Fruit fly (Drosophila melanogaster) whole organism, prepupa: ENCODE measurements around the gene Chd64.

Source experiments
- CG10631 ChIP-seq: fragments of 200-800 bp; sonication (Bioruptor generic); optimal IDR thresholded peaks from 2 replicates; lab custom pipeline; 2016; ENCODE audit warnings: missing biosample characterization, missing genetic modification characterization
- CG10669 ChIP-seq: fragments of 200-800 bp; sonication (Bioruptor generic); optimal IDR thresholded peaks from 3 replicates; lab custom pipeline; 2018; ENCODE audit warnings: missing biosample characterization, mild to moderate bottlenecking, missing genetic modification characterization, moderate library complexity
- CG11294 ChIP-seq: fragments of 200-800 bp; sonication (Bioruptor generic); IDR thresholded peaks from 2 replicates; pipeline ENCODE4 v1.3.6; 2022; ENCODE audit warnings: missing biosample characterization, missing genetic modification characterization
- CG11762 ChIP-seq: fragments of 200-800 bp; sonication (Bioruptor generic); optimal IDR thresholded peaks from 3 replicates; lab custom pipeline; 2016; ENCODE audit warnings: missing biosample characterization, missing genetic modification characterization; ENCODE audit not compliant: insufficient read depth
- CG11902 ChIP-seq: fragments of 200-800 bp; sonication (Bioruptor generic); optimal IDR thresholded peaks from 3 replicates; lab custom pipeline; 2016; ENCODE audit warnings: missing biosample characterization, missing genetic modification characterization
- CG15336 ChIP-seq: fragments of 200-800 bp; sonication (Bioruptor generic); IDR thresholded peaks from 2 replicates; pipeline ENCODE4 v1.3.6; 2022; ENCODE audit warnings: missing biosample characterization, missing genetic modification characterization
- CG3032 ChIP-seq: fragments of 200-800 bp; optimal IDR thresholded peaks from 2 replicates; lab custom pipeline; 2019; ENCODE audit warnings: missing biosample characterization, mild to moderate bottlenecking, missing genetic modification characterization, moderate library complexity
- CG34406 ChIP-seq: fragments of 200-800 bp; sonication (Bioruptor generic); optimal IDR thresholded peaks from 3 replicates; lab custom pipeline; 2016; ENCODE audit warnings: missing biosample characterization, missing genetic modification characterization
- CG4318 ChIP-seq: fragments of 200-800 bp; sonication (Bioruptor generic); optimal IDR thresholded peaks from 3 replicates; lab custom pipeline; 2017; ENCODE audit warnings: missing biosample characterization, mild to moderate bottlenecking, missing genetic modification characterization
- CG6792 ChIP-seq: fragments of 200-800 bp; sonication (Bioruptor generic); optimal IDR thresholded peaks from 3 replicates; lab custom pipeline; 2016; ENCODE audit warnings: missing biosample characterization, missing genetic modification characterization
- CG6808 ChIP-seq: fragments of 200-800 bp; sonication (Bioruptor generic); optimal IDR thresholded peaks from 3 replicates; lab custom pipeline; 2017; ENCODE audit warnings: missing biosample characterization, missing genetic modification characterization, mild to moderate bottlenecking, moderate library complexity, missing genetic modification reagents
- CG6854 ChIP-seq: fragments of 200-800 bp; sonication (Bioruptor generic); optimal IDR thresholded peaks from 2 replicates; lab custom pipeline; 2017; ENCODE audit warnings: missing biosample characterization, mild to moderate bottlenecking, missing genetic modification characterization
- CG7368 ChIP-seq: fragments of 200-800 bp; sonication (Bioruptor generic); optimal IDR thresholded peaks from 3 replicates; lab custom pipeline; 2016; ENCODE audit warnings: missing biosample characterization, missing genetic modification characterization
- CG8119 ChIP-seq: fragments of 200-800 bp; sonication (Bioruptor generic); IDR thresholded peaks from 3 replicates; pipeline ENCODE4 v1.3.6; 2022; ENCODE audit warnings: missing biosample characterization, missing genetic modification characterization
- CG8319 ChIP-seq: fragments of 200-800 bp; sonication (Bioruptor generic); optimal IDR thresholded peaks from 3 replicates; lab custom pipeline; 2016; ENCODE audit warnings: missing biosample characterization, missing genetic modification characterization
- Eip93F ChIP-seq: fragments of 200-800 bp; sonication (Bioruptor generic); optimal IDR thresholded peaks from 2 replicates; lab custom pipeline; 2016; ENCODE audit warnings: missing biosample characterization, mild to moderate bottlenecking, missing genetic modification characterization
- Ets21C ChIP-seq: fragments of 200-800 bp; sonication (Bioruptor generic); optimal IDR thresholded peaks from 3 replicates; lab custom pipeline; 2016; ENCODE audit warnings: missing biosample characterization, missing genetic modification characterization
- Ets96B ChIP-seq: fragments of 200-800 bp; optimal IDR thresholded peaks from 2 replicates; lab custom pipeline; 2019; ENCODE audit warnings: missing biosample characterization, mild to moderate bottlenecking, missing genetic modification characterization, moderate library complexity
- Gug ChIP-seq: fragments of 200-800 bp; sonication (Bioruptor generic); IDR thresholded peaks from 2 replicates; pipeline ENCODE4 v1.3.6; 2022; ENCODE audit warnings: missing biosample characterization, missing genetic modification characterization
- Hr39 ChIP-seq: fragments of 200-800 bp; sonication (Bioruptor generic); optimal IDR thresholded peaks from 2 replicates; lab custom pipeline; 2016; ENCODE audit warnings: missing biosample characterization, missing genetic modification characterization
- Lpt ChIP-seq: fragments of 200-800 bp; sonication (Bioruptor generic); optimal IDR thresholded peaks from 3 replicates; lab custom pipeline; 2016; ENCODE audit warnings: missing biosample characterization, missing genetic modification characterization
- Smox ChIP-seq: fragments of 200-800 bp; sonication (Bioruptor generic); optimal IDR thresholded peaks from 3 replicates; lab custom pipeline; 2016; ENCODE audit warnings: missing biosample characterization, missing genetic modification characterization
- Sox14 ChIP-seq: fragments of 200-800 bp; sonication (Bioruptor generic); optimal IDR thresholded peaks from 3 replicates; lab custom pipeline; 2016; ENCODE audit warnings: missing biosample characterization, missing genetic modification characterization
- acj6 ChIP-seq: fragments of 200-800 bp; sonication (Bioruptor generic); optimal IDR thresholded peaks from 3 replicates; lab custom pipeline; 2016; ENCODE audit warnings: missing biosample characterization, missing genetic modification characterization
- dac ChIP-seq: fragments of 200-800 bp; sonication (Bioruptor generic); optimal IDR thresholded peaks from 2 replicates; lab custom pipeline; 2017; ENCODE audit warnings: missing biosample characterization, mild to moderate bottlenecking, missing genetic modification characterization
- dsx ChIP-seq: fragments of 200-800 bp; optimal IDR thresholded peaks from 3 replicates; lab custom pipeline; 2019; ENCODE audit warnings: missing biosample characterization, mild to moderate bottlenecking, missing genetic modification characterization, moderate library complexity; ENCODE audit not compliant: poor library complexity, severe bottlenecking
- eg ChIP-seq: fragments of 200-800 bp; sonication (Bioruptor generic); IDR thresholded peaks from 3 replicates; pipeline ENCODE4 v1.3.6; 2022; ENCODE audit warnings: missing biosample characterization, missing genetic modification characterization
- esn ChIP-seq: fragments of 200-800 bp; sonication (Bioruptor generic); optimal IDR thresholded peaks from 2 replicates; lab custom pipeline; 2016; ENCODE audit warnings: missing biosample characterization, mild to moderate bottlenecking, missing genetic modification characterization, moderate library complexity
- fd85E ChIP-seq: fragments of 200-800 bp; sonication (Bioruptor generic); optimal IDR thresholded peaks from 3 replicates; lab custom pipeline; 2016; ENCODE audit warnings: missing biosample characterization, missing genetic modification characterization
- fkh ChIP-seq: fragments of 200-800 bp; sonication (Bioruptor generic); optimal IDR thresholded peaks from 3 replicates; lab custom pipeline; 2017; ENCODE audit warnings: missing biosample characterization, mild to moderate bottlenecking, missing genetic modification characterization, moderate library complexity
- lz ChIP-seq: fragments of 200-800 bp; sonication (Bioruptor generic); optimal IDR thresholded peaks from 3 replicates; lab custom pipeline; 2016; ENCODE audit warnings: missing biosample characterization, missing genetic modification characterization
- pdm3 ChIP-seq: fragments of 200-800 bp; sonication (Bioruptor generic); optimal IDR thresholded peaks from 3 replicates; lab custom pipeline; 2016; ENCODE audit warnings: missing biosample characterization, missing genetic modification characterization
- salr ChIP-seq, 2 experiments: fragments of 200-800 bp; sonication (Bioruptor generic); optimal IDR thresholded peaks; 3 replicates each; lab custom pipeline; 2016 to 2018; ENCODE audit warnings: missing biosample characterization in 2 of 2, missing genetic modification characterization in 2 of 2, mild to moderate bottlenecking in 1 of 2
- spab ChIP-seq: fragments of 200-800 bp; sonication (Bioruptor generic); optimal IDR thresholded peaks from 2 replicates; lab custom pipeline; 2017; ENCODE audit warnings: missing biosample characterization, mild to moderate bottlenecking, missing genetic modification characterization, missing genetic modification reagents
- svp ChIP-seq: fragments of 200-800 bp; sonication (Bioruptor generic); peaks from one replicate; lab custom pipeline; 2016; ENCODE audit warnings: missing biosample characterization, missing genetic modification characterization
- vri ChIP-seq: fragments of 200-800 bp; sonication (Bioruptor generic); optimal IDR thresholded peaks from 3 replicates; lab custom pipeline; 2016; ENCODE audit warnings: missing biosample characterization, mild to moderate bottlenecking, missing genetic modification characterization

The Chd64 gene

DNA sequence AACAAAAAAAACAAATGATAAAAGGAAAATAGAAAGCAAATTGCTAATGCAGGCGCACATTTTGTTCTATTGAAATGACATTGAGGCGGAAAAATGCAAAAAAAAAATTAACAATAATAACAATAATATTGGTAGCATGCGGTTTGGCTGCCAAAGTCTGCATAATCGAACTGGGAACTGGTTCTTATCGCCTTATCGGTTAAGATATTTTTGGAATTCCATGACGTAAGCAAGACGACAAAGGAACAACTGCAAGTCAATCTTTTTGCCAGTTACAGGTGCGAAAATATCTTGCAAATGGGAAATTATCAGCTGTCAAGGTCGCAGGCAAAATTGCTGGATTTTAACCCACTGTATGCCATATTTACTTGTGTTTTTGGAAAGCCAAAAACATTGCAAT lies 10.4 kb upstream of the Chd64 start:
- no peak for TF ChIP-seq dac (GFP tag; lab: Kevin White, UChicago)
- no peak for TF ChIP-seq pdm3 (GFP tag; lab: Kevin White, UChicago)
- peak; percentile 94 for TF ChIP-seq vri (GFP tag; lab: Kevin White, UChicago)
- TF ChIP-seq Lpt (GFP tag; lab: Kevin White, UChicago): no peak
- TF ChIP-seq dsx (GFP tag; lab: Kevin White, UChicago): no peak
- TF ChIP-seq eg: no peak
- no peak for TF ChIP-seq CG8319 (GFP tag; lab: Kevin White, UChicago)
- TF ChIP-seq svp: peak; percentile 55
- no peak for TF ChIP-seq CG8119
- TF ChIP-seq lz: no peak
- no peak for TF ChIP-seq Hr39

DNA sequence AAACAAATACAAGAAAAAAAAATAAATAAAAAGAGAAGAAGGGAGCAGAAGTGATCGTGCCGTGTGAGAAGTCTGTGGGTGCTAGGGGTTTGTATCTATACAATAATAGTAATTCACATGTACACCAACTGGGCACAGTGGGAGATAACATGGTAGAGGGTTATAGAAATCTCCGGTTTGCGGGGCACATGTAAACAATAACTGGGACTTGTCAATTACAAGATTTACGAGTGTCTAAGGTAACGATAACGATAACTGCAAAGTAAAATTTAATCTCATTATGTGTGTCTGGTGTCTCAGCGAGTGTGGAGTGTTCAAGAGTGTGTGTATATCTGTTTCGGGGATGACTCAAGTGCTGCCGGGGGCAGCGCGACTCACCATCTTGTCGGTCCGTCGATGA lies 8.6 kb upstream of the Chd64 start:
- TF ChIP-seq CG11294 (no peak), CG6808 (GFP tag; lab: Kevin White, UChicago) (no peak), CG11762 (GFP tag; lab: Kevin White, UChicago) (no peak), salr (GFP tag; optimal IDR thresholded peaks at IDR 0.05; lab: Kevin White, UChicago) (no peak), fd85E (no peak), dsx (GFP tag; lab: Kevin White, UChicago) (no peak), CG10669 (GFP tag; lab: Kevin White, UChicago) (no peak), acj6 (GFP tag; lab: Kevin White, UChicago) (no peak), fkh (GFP tag; lab: Kevin White, UChicago) (peak; percentile 61), svp (peak; percentile 58), Sox14 (GFP tag; lab: Kevin White, UChicago) (no peak), lz (no peak), Ets21C (GFP tag; lab: Kevin White, UChicago) (no peak), Smox (GFP tag; lab: Kevin White, UChicago) (no peak)

DNA sequence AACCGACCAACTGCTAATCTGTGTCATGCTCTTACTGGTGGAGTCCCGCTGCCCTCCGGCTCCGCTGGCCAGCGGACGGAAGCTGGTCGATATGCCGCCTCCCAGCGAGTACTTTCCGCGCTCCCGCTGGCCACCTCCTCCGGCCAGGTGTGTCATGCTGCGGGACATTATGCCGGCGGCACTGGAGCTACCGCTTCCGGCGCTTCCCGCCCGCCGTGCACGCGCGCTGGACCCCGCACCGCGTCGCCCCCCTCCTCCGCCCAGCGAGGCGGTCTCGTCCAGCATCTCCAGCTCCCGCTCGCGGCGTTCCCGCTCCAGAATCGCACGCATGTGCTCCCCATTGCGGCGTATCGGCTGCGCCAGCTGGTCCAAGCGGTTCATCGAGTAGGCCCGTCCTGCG lies 6.4 kb upstream of the Chd64 start:
- TF ChIP-seq CG11902 (GFP tag; lab: Kevin White, UChicago) (no peak), CG3032 (no peak), Sox14 (GFP tag; lab: Kevin White, UChicago) (no peak), Hr39 (no peak), eg (no peak), Smox (GFP tag; lab: Kevin White, UChicago) (no peak)

DNA sequence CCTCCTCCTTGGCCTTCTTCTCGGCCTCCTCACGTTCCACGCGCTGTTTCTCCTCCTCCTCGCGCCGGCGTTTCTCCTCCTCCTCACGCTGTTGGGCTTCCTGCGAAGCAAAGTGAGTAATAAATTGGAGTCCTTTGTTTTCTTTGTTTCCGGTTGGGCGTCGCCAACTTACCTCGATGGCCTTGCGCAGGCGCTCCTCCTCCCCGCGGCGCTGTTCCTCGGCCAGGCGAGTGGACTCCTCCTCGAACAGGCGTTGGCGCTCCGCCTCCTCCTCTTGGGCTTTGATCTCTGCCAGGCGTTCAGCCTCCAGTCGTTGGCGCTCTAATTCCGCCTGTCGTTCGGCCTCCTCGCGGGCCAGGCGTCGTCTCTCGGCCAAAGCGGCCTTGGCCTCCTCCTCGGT lies 3.5 kb upstream of the Chd64 start:
- no peak for TF ChIP-seq spab (GFP tag; lab: Kevin White, UChicago)
- TF ChIP-seq fd85E: no peak
- TF ChIP-seq CG6854 (GFP tag; lab: Kevin White, UChicago): no peak
- no peak for TF ChIP-seq CG11902 (GFP tag; lab: Kevin White, UChicago)
- no peak for TF ChIP-seq Lpt (GFP tag; lab: Kevin White, UChicago)
- TF ChIP-seq Gug (GFP tag; lab: Robert Waterston, UW): no peak
- TF ChIP-seq CG6808 (GFP tag; lab: Kevin White, UChicago): no peak
- no peak for TF ChIP-seq CG3032
- no peak for TF ChIP-seq esn
- no peak for TF ChIP-seq CG6792 (GFP tag; lab: Kevin White, UChicago)
- TF ChIP-seq CG10631 (GFP tag; lab: Kevin White, UChicago): no peak
- TF ChIP-seq CG7368 (GFP tag; lab: Kevin White, UChicago): no peak
- no peak for TF ChIP-seq dsx (GFP tag; lab: Kevin White, UChicago)
- no peak for TF ChIP-seq CG15336 (GFP tag; lab: Robert Waterston, UW)
- no peak for TF ChIP-seq Smox (GFP tag; lab: Kevin White, UChicago)
- TF ChIP-seq CG34406: no peak
- no peak for TF ChIP-seq CG4318 (GFP tag; lab: Kevin White, UChicago)
- no peak for TF ChIP-seq Ets96B (tag; lab: Kevin White, UChicago)
- no peak for TF ChIP-seq Eip93F (GFP tag; lab: Kevin White, UChicago)
